Worm (Caenorhabditis elegans): ENCODE data around the gene pnc-2.

DNA sequence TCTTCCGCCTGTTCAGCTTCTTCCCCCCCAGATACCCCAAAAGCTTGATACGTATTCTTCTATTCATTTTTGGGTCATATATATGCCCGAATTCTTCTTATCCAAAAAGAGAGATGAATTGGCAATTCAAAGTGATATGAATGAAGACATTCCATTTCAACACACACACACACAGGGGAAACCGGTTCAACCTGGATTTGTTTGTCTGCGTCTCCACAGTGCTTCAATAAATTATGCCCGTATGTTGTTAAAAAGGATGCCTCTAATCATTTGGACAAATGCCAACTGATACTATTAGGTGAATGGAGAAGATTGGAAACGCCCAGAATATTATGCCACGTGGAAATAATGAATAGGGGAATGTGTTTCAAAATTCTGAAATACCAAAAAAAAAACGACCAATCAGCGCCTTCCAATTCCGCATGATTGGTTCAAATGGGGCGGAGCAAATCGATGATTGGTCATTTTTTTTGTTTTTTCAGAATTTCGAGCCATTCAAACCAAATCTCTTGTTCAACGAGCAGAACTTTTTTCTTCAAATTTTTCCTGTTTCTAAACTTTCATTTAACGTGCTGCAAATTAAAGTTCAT, 39.5 kb downstream of the pnc-2 start:
- no peak for TF ChIP-seq tbx-2 (tag; optimal IDR thresholded peaks at IDR 0.05)
- TF ChIP-seq ama-1 (optimal IDR thresholded peaks at IDR 0.05) = no peak
- TF ChIP-seq rnt-1 (tag; optimal IDR thresholded peaks at IDR 0.05) = no peak
- TF ChIP-seq hlh-30 (tag; optimal IDR thresholded peaks at IDR 0.05; ENCODE audit: insufficient read depth) = no peak
- TF ChIP-seq ttx-3 (tag; optimal IDR thresholded peaks at IDR 0.05) = no peak
- TF ChIP-seq ztf-16 (tag; optimal IDR thresholded peaks at IDR 0.05) = no peak
- no peak for TF ChIP-seq ceh-2 (tag; optimal IDR thresholded peaks at IDR 0.05)
- no peak for TF ChIP-seq pha-4 (tag; optimal IDR thresholded peaks at IDR 0.05)
- no peak for TF ChIP-seq npax-4 (tag; optimal IDR thresholded peaks at IDR 0.05)
- no peak for TF ChIP-seq mec-3 (tag; optimal IDR thresholded peaks at IDR 0.05; ENCODE audit: borderline replicate concordance)
